Worm (Caenorhabditis elegans) whole organism, early embryonic: ENCODE measurements around the gene srg-31.

ENCODE experiments used
- aly-1 ChIP-seq: sonication (generic microtip); optimal IDR thresholded peaks from 2 replicates; lab custom pipeline; 2016; ENCODE audit warnings: missing genetic modification characterization, missing compliant biosample characterization
- ama-1 ChIP-seq: fragments of 150-350 bp; optimal IDR thresholded peaks from 2 replicates; lab custom pipeline; 2014
- ceh-36 ChIP-seq: sonication (generic microtip); optimal IDR thresholded peaks from 2 replicates; lab custom pipeline; 2016; ENCODE audit warnings: missing genetic modification characterization, inconsistent platforms, missing compliant biosample characterization
- ets-7 ChIP-seq: sonication (generic microtip); optimal IDR thresholded peaks from 2 replicates; lab custom pipeline; 2016; ENCODE audit warnings: missing genotype, missing genetic modification characterization, missing compliant biosample characterization
- flt-1 ChIP-seq: fragments of 200-800 bp; sonication (Bioruptor generic); IDR thresholded peaks from 2 replicates; pipeline ENCODE4 v1.3.6; 2022; ENCODE audit warnings: missing genetic modification characterization, missing compliant biosample characterization
- hmbx-1 ChIP-seq: sonication (generic microtip); optimal IDR thresholded peaks from 2 replicates; lab custom pipeline; 2016; ENCODE audit warnings: mild to moderate bottlenecking, missing genetic modification characterization, missing compliant biosample characterization
- hmg-4 ChIP-seq: fragments of 200-800 bp; sonication (Bioruptor generic); optimal IDR thresholded peaks from 2 replicates; lab custom pipeline; 2018; ENCODE audit warnings: mild to moderate bottlenecking, missing genetic modification characterization, missing compliant biosample characterization
- hnd-1 ChIP-seq: sonication (generic microtip); optimal IDR thresholded peaks from 2 replicates; lab custom pipeline; 2016; ENCODE audit warnings: missing genetic modification characterization, missing compliant biosample characterization
- pes-1 ChIP-seq: fragments of 200-800 bp; sonication (Bioruptor generic); IDR thresholded peaks from 2 replicates; pipeline ENCODE4 v1.3.6; 2022; ENCODE audit warnings: missing genetic modification reagents, missing genetic modification characterization, missing compliant biosample characterization
- tbx-11 ChIP-seq: fragments of 200-800 bp; sonication (Bioruptor generic); IDR thresholded peaks from 2 replicates; pipeline ENCODE4 v1.3.6; 2022; ENCODE audit warnings: missing genetic modification characterization, missing compliant biosample characterization
- tbx-37 ChIP-seq: fragments of 200-800 bp; sonication (Bioruptor generic); conservative IDR thresholded peaks from 2 replicates; pipeline ENCODE4 v1.3.6; 2022; ENCODE audit warnings: missing genetic modification reagents, missing genetic modification characterization, missing compliant biosample characterization
- tra-4 ChIP-seq: sonication (generic microtip); optimal IDR thresholded peaks from 2 replicates; lab custom pipeline; 2017; ENCODE audit warnings: missing genetic modification characterization, missing compliant biosample characterization

DNA sequence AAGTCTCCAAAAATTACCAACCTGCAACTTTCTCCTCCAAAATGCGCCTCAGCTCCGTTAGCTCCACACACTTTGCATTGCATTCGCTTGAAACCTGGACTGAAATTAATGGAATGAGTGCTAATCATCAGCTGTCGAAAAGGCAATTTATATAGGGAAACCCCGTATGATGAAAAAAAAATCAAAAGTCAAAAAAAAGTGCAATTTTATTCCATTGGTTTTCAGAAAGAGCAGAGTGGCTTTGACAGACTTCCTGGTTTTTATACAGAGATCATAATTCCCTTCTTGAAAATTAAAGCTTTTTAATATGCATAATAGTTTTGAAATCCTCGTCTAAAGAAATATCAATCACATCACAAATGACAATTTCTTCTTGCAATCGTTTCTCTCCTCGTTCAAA, 34.0 kb upstream of the srg-31 start, which contains the start of gene nhr-139:
- TF ChIP-seq ama-1 (lab: Kevin White, UChicago) = no peak
- no peak for TF ChIP-seq flt-1 (GFP tag; lab: Robert Waterston, UW)
- TF ChIP-seq tbx-37 (GFP tag; lab: Robert Waterston, UW) = no peak
- no peak for TF ChIP-seq tra-4 (tag; lab: Kevin White, UChicago)
- no peak for TF ChIP-seq hnd-1 (tag; lab: Kevin White, UChicago)
- TF ChIP-seq hmg-4 (GFP tag; lab: Kevin White, UChicago) = no peak
- TF ChIP-seq ets-7 (tag; lab: Kevin White, UChicago) = no peak
- TF ChIP-seq aly-1 (tag; lab: Kevin White, UChicago) = no peak
- TF ChIP-seq ceh-36 = no peak
- no peak for TF ChIP-seq tbx-11 (GFP tag; lab: Robert Waterston, UW)
- no peak for TF ChIP-seq hmbx-1 (tag; lab: Kevin White, UChicago)
- no peak for TF ChIP-seq pes-1 (GFP tag; lab: Robert Waterston, UW)
